Worm (Caenorhabditis elegans) whole organism, L3 larva: ENCODE data around the gene catp-8.
A peak's percentile ranks its signal among the peaks of the same experiment; 100 is the strongest.

Experiments
- R02D3.7 ChIP-seq: fragments of 150-350 bp; optimal IDR thresholded peaks from 2 replicates; lab custom pipeline; 2014; ENCODE audit warnings: missing biosample characterization, missing genetic modification characterization
- aly-2 ChIP-seq: fragments of 150-350 bp; optimal IDR thresholded peaks from 2 replicates; lab custom pipeline; 2014; ENCODE audit warnings: missing biosample characterization, missing genetic modification characterization
- ama-1 ChIP-seq: fragments of 150-350 bp; optimal IDR thresholded peaks from 2 replicates; lab custom pipeline; 2018
- ceh-16 ChIP-seq: sonication (generic microtip); optimal IDR thresholded peaks from 2 replicates; lab custom pipeline; 2017; ENCODE audit warnings: missing biosample characterization, missing genetic modification characterization
- ceh-82 ChIP-seq: fragments of 150-350 bp; optimal IDR thresholded peaks from 2 replicates; lab custom pipeline; 2014; ENCODE audit warnings: missing biosample characterization, missing genetic modification characterization
- daf-12 ChIP-seq: fragments of 150-350 bp; optimal IDR thresholded peaks from 2 replicates; lab custom pipeline; 2014; ENCODE audit warnings: missing biosample characterization, missing genetic modification reagents, missing genetic modification characterization
- egl-27 ChIP-seq: sonication (generic microtip); optimal IDR thresholded peaks from 4 replicates; lab custom pipeline; 2017; ENCODE audit warnings: missing biosample characterization, missing genetic modification reagents, missing genetic modification characterization
- elt-2 ChIP-seq: sonication (generic microtip); optimal IDR thresholded peaks from 2 replicates; lab custom pipeline; 2016; ENCODE audit warnings: missing genetic modification reagents, mild to moderate bottlenecking, missing genetic modification characterization, missing compliant biosample characterization
- elt-3 ChIP-seq, 3 experiments: fragments of 150-350 bp in 1 of 3; sonication (generic microtip) in 2 of 3; optimal IDR thresholded peaks; 2 replicates in 2 of 3; 4 replicates in 1 of 3; lab custom pipeline; 2014 to 2017; ENCODE audit warnings: missing biosample characterization in 3 of 3, missing genetic modification characterization in 3 of 3
- eor-1 ChIP-seq, 2 experiments: fragments of 150-350 bp; optimal IDR thresholded peaks; 2 replicates each; lab custom pipeline; 2014 to 2018; ENCODE audit warnings: missing biosample characterization in 2 of 2, missing genetic modification characterization in 2 of 2
- fkh-10 ChIP-seq: sonication (generic microtip); optimal IDR thresholded peaks from 2 replicates; lab custom pipeline; 2017; ENCODE audit warnings: missing biosample characterization, missing genetic modification reagents, missing genetic modification characterization
- hmg-11 ChIP-seq: sonication (generic microtip); optimal IDR thresholded peaks from 2 replicates; lab custom pipeline; 2016; ENCODE audit warnings: missing genetic modification characterization, missing compliant biosample characterization
- jun-1 ChIP-seq: fragments of 150-350 bp; optimal IDR thresholded peaks from 2 replicates; lab custom pipeline; 2014; ENCODE audit warnings: missing biosample characterization, missing genetic modification reagents, missing genetic modification characterization
- lin-15B ChIP-seq: fragments of 150-350 bp; optimal IDR thresholded peaks from 2 replicates; lab custom pipeline; 2014; ENCODE audit warnings: missing biosample characterization, missing genetic modification characterization
- lin-39 ChIP-seq: fragments of 150-350 bp; optimal IDR thresholded peaks from 2 replicates; lab custom pipeline; 2018; ENCODE audit warnings: missing biosample characterization, missing genetic modification reagents, missing genetic modification characterization
- lsy-12 ChIP-seq: sonication (generic microtip); optimal IDR thresholded peaks from 2 replicates; lab custom pipeline; 2016; ENCODE audit warnings: mild to moderate bottlenecking, missing genetic modification characterization, missing compliant biosample characterization
- mdl-1 ChIP-seq: fragments of 150-350 bp; optimal IDR thresholded peaks from 2 replicates; lab custom pipeline; 2014; ENCODE audit warnings: missing biosample characterization, missing genetic modification characterization
- nfya-1 ChIP-seq: sonication (generic microtip); optimal IDR thresholded peaks from 2 replicates; lab custom pipeline; 2017; ENCODE audit warnings: missing genetic modification characterization, mild to moderate bottlenecking, missing compliant biosample characterization, antibody characterized with exemption, moderate library complexity; ENCODE audit not compliant: insufficient read depth
- nhr-11 ChIP-seq: fragments of 150-350 bp; optimal IDR thresholded peaks from 2 replicates; lab custom pipeline; 2014; ENCODE audit warnings: missing biosample characterization, missing genetic modification characterization
- nhr-23 ChIP-seq: fragments of 150-350 bp; optimal IDR thresholded peaks from 2 replicates; lab custom pipeline; 2014; ENCODE audit warnings: missing biosample characterization, missing genetic modification reagents, missing genetic modification characterization
- nhr-237 ChIP-seq: fragments of 150-350 bp; optimal IDR thresholded peaks from 2 replicates; lab custom pipeline; 2014; ENCODE audit warnings: missing biosample characterization, missing genetic modification characterization
- nhr-25 ChIP-seq: sonication (generic microtip); optimal IDR thresholded peaks from 2 replicates; lab custom pipeline; 2017; ENCODE audit warnings: missing biosample characterization, missing genetic modification characterization
- nhr-28 ChIP-seq: fragments of 150-350 bp; optimal IDR thresholded peaks from 2 replicates; lab custom pipeline; 2014; ENCODE audit warnings: missing biosample characterization, missing genetic modification characterization
- nhr-43 ChIP-seq: sonication (generic microtip); optimal IDR thresholded peaks from 2 replicates; lab custom pipeline; 2016; ENCODE audit warnings: mild to moderate bottlenecking, missing genetic modification characterization, missing compliant biosample characterization; ENCODE audit not compliant: poor library complexity, severe bottlenecking
- nhr-76 ChIP-seq: fragments of 150-350 bp; sonication (generic microtip); optimal IDR thresholded peaks from 5 replicates; lab custom pipeline; 2014; ENCODE audit warnings: missing biosample characterization, missing genetic modification characterization
- nhr-77 ChIP-seq: fragments of 150-350 bp; optimal IDR thresholded peaks from 2 replicates; lab custom pipeline; 2014; ENCODE audit warnings: missing biosample characterization, missing genetic modification characterization
- pha-4 ChIP-seq: fragments of 150-350 bp; optimal IDR thresholded peaks from 2 replicates; lab custom pipeline; 2014; ENCODE audit warnings: missing biosample characterization, missing genetic modification reagents, missing genetic modification characterization
- pqm-1 ChIP-seq: fragments of 150-350 bp; optimal IDR thresholded peaks from 2 replicates; lab custom pipeline; 2017; ENCODE audit warnings: missing biosample characterization, missing genetic modification characterization, inconsistent platforms
- skn-1 ChIP-seq: fragments of 150-350 bp; optimal IDR thresholded peaks from 2 replicates; lab custom pipeline; 2014; ENCODE audit warnings: missing biosample characterization, missing genetic modification characterization
- snpc-4 ChIP-seq: fragments of 150-350 bp; optimal IDR thresholded peaks from 2 replicates; lab custom pipeline; 2014; ENCODE audit warnings: missing biosample characterization, missing genetic modification characterization
- tbx-2 ChIP-seq: sonication (generic microtip); optimal IDR thresholded peaks from 2 replicates; lab custom pipeline; 2016; ENCODE audit warnings: mild to moderate bottlenecking, missing genetic modification characterization, missing compliant biosample characterization
- unc-39 ChIP-seq: sonication (generic microtip); optimal IDR thresholded peaks from 4 replicates; lab custom pipeline; 2017; ENCODE audit warnings: missing biosample characterization, missing genetic modification characterization
- unc-62 ChIP-seq: fragments of 150-350 bp; sonication (generic microtip); optimal IDR thresholded peaks from 4 replicates; lab custom pipeline; 2014; ENCODE audit warnings: missing biosample characterization, missing genetic modification reagents, missing genetic modification characterization

The catp-8 gene

DNA sequence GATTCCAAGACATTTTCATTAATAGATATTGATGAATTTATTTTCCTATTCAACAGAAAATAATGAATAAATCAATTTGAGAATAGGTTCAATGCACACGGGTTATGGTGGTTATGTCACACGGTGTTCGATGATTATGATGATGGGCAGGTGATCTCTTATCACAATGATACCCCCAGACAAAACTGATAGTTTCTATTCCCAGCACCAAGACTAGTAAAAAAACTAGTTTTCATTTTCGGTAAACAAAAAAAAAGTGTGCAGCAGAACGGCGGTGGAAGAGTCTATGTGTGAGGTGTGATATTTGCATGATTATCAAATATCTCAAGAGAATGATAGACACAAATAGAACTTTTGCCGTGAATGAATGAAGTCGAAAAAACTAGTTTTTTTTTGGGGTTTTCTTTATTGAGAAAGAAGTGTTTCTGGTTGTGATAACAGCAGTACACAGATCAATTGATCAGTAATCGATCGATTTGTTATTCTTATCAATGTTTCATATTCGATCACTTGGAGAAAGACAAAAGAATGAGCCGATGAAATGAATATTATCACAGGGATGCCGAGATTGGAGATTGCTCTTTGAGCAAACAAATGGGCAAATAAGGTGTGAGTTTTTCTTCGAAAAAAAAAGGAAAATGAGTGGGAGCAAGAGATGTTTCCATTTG, 9.0 kb upstream of the catp-8 start:
- no peak for TF ChIP-seq nfya-1 (tag; lab: Kevin White, UChicago)
- TF ChIP-seq ceh-82 (tag; lab: Kevin White, UChicago) = no peak
- TF ChIP-seq elt-3 (tag; optimal IDR thresholded peaks at IDR 0.05; lab: Kevin White, UChicago) = peak in 1 of 3 experiments; percentile 82
- peak; percentile 19 for TF ChIP-seq nhr-43
- TF ChIP-seq pqm-1 (tag; lab: Kevin White, UChicago) = peak; percentile 55
- peak; percentile 67 for TF ChIP-seq elt-2
- TF ChIP-seq nhr-23 = no peak
- TF ChIP-seq nhr-11 = no peak
- TF ChIP-seq, all 47 proteins: peak for 4

DNA sequence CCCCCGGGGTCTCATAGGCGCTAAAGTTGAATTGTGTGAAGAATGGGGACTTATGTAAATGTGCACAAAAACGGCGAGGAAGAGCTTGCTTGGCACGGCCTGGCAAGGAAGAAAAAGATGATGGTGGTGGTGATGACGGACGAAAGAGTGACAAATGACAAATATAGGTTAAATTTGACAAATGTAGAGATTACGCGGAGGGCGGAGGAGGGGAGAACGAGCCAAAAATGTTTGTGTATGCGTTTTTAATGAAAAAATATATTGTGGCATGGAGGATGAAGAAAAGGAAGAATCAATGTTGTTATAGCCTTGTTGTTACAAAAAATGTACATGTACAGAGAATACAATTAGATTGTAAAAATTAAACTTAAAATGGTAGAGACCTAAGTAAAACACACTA, 7.8 kb upstream of the catp-8 start:
- TF ChIP-seq hmg-11 (tag; lab: Kevin White, UChicago) = peak; percentile 5
- no peak for TF ChIP-seq aly-2 (tag; lab: Kevin White, UChicago)

DNA sequence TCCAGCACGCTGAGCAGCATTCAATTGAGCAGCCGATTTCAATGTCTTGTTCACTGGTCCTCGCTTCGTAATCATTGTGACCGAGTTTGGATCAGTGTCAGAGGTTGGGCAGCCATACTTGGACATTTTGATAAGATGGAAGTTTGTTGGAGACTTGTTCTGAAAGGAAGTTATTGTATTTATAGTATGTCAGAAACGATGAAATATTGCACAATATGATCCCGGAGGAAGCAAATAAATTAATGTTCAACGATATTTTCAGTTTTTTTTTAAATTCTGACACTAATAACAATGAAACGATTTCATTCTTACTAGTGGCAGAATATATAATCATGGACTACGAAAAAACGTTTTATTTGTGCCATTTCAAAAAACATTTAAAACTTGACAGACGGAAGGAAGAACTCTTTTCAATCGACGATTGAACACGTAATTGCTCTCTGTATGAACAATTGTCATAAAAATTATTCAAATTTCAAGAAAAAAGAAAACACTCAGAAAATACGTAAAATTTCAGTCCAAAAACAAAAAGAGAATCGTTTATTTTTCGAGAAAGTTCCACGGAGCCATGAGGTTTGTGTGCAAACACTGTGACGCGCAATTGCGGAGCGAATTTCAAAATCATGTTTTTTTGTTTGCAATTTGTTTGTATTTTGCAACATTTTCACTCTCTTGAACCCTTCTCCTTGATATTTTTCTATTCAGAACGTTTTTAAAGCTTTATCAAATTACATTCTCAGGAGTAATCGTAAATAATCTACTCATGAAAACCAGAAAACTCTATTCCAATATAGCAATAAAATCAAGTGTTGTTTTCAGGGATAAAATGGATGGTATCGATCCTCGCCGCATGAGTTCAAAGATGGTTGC, 1.2 kb upstream of the catp-8 start, which contains the start of the genes mbf-1 and nse-4:
TSS of gene mbf-1 (minus strand) at position 343 of the 870 bp plus-strand sequence.
TSS of gene nse-4 (plus strand) at position 820 of the 870 bp plus-strand sequence.
- peak; percentile 53 for TF ChIP-seq ama-1
- peak; percentile 71 for TF ChIP-seq skn-1 (tag; lab: Kevin White, UChicago)
- no peak for TF ChIP-seq nhr-76 (tag; lab: Kevin White, UChicago)
- TF ChIP-seq lin-39 (tag; lab: Kevin White, UChicago) = no peak
- peak in 1 of 2 experiments; percentile 62 for TF ChIP-seq eor-1 (tag; optimal IDR thresholded peaks at IDR 0.05; lab: Kevin White, UChicago)
- peak; percentile 45 for TF ChIP-seq nhr-25 (tag; lab: Kevin White, UChicago)
- TF ChIP-seq nfya-1 (tag; lab: Kevin White, UChicago) = peak; percentile 79
- peak; percentile 45 for TF ChIP-seq fkh-10
- peak; percentile 60 for TF ChIP-seq pha-4
- TF ChIP-seq hmg-11 (tag; lab: Kevin White, UChicago) = peak; percentile 46
- no peak for TF ChIP-seq nhr-43
- TF ChIP-seq jun-1 (tag; lab: Kevin White, UChicago) = peak; percentile 53
- no peak for TF ChIP-seq unc-62 (GFP tag; lab: Kevin White, UChicago)
- TF ChIP-seq nhr-23 = peak; percentile 52
- peak; percentile 38 for TF ChIP-seq elt-2
- TF ChIP-seq lin-15B (tag; lab: Kevin White, UChicago) = peak; percentile 49
- TF ChIP-seq lsy-12 = peak; percentile 31
- no peak for TF ChIP-seq ceh-16 (tag; lab: Kevin White, UChicago)
- peak; percentile 28 for TF ChIP-seq snpc-4 (tag; lab: Kevin White, UChicago)

DNA sequence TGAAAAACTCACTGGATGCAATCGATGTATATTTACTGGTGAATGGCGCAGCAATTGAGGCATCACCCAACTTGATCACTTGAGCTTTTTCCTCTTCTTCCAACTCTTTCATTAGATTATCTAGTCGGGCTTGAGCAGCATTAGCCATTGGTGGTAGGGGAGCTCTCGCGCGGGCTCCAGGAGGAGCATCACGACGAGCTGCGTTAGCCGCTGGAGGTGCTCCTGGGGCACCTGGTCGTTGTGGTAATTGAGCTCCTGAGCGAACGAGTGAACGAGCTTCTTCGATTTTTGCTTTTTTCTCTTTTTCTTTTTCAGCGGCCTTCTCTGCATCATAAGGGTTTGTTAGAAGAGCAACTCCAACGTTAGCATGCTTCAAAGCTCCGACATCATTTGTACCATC, 4.0 kb downstream of the catp-8 start:
- no peak for TF ChIP-seq hmg-11 (tag; lab: Kevin White, UChicago)
- no peak for TF ChIP-seq tbx-2 (tag; lab: Kevin White, UChicago)
- TF ChIP-seq egl-27 (tag; lab: Kevin White, UChicago) = no peak
- no peak for TF ChIP-seq daf-12 (tag; lab: Kevin White, UChicago)
- no peak for TF ChIP-seq pha-4
- no peak for TF ChIP-seq nhr-77 (tag; lab: Kevin White, UChicago)
- TF ChIP-seq nfya-1 (tag; lab: Kevin White, UChicago) = no peak
- no peak for TF ChIP-seq R02D3.7 (tag; lab: Kevin White, UChicago)
- TF ChIP-seq nhr-237 (tag; lab: Kevin White, UChicago) = no peak
- no peak for TF ChIP-seq mdl-1
- TF ChIP-seq nhr-28 (tag; lab: Kevin White, UChicago) = no peak
- no peak for TF ChIP-seq skn-1 (tag; lab: Kevin White, UChicago)
- no peak for TF ChIP-seq unc-39
- no peak for TF ChIP-seq ceh-82 (tag; lab: Kevin White, UChicago)
- no peak for TF ChIP-seq nhr-76 (tag; lab: Kevin White, UChicago)
- TF ChIP-seq, all 47 proteins: peak for 0
